Fruit fly (Drosophila melanogaster): ENCODE measurements around the gene ncd.

Gene ncd

dm6 chr3R:29818434-29819268 lies 11.7 kb upstream of the ncd start, which contains the start of gene neo:
TSS of gene neo (plus strand) at chr3R:29819131.
- TF ChIP-seq Doc3 (GFP tag; IDR thresholded peaks at IDR 0.05; ENCODE audit: partially characterized antibody) = no peak
- TF ChIP-seq bowl (GFP tag; IDR thresholded peaks at IDR 0.05) = no peak
- no peak for TF ChIP-seq CG1832 (GFP tag; optimal IDR thresholded peaks at IDR 0.05)
- no peak for TF ChIP-seq CG13424 (tag; optimal IDR thresholded peaks at IDR 0.05)
- peak; percentile 22 for TF ChIP-seq D (optimal IDR thresholded peaks at IDR 0.05)
- no peak for TF ChIP-seq D (GFP tag; optimal IDR thresholded peaks at IDR 0.05)
- no peak for TF ChIP-seq sc (optimal IDR thresholded peaks at IDR 0.05)
- no peak for TF ChIP-seq sc (GFP tag; optimal IDR thresholded peaks at IDR 0.05)
- TF ChIP-seq Med (GFP tag) = peak; percentile 68
- TF ChIP-seq CG10979 (tag; optimal IDR thresholded peaks at IDR 0.05) = no peak
- no peak for TF ChIP-seq Dll (GFP tag; IDR thresholded peaks at IDR 0.05; ENCODE audit: partially characterized antibody)
- peak; percentile 97 for TF ChIP-seq Blimp-1 (GFP tag; optimal IDR thresholded peaks at IDR 0.05)
- no peak for TF ChIP-seq H15 (GFP tag; IDR thresholded peaks at IDR 0.05)
- peak; percentile 85 for TF ChIP-seq Ets65A (GFP tag)
- TF ChIP-seq cad (GFP tag; optimal IDR thresholded peaks at IDR 0.05) = no peak
- TF ChIP-seq Fer2 (tag; optimal IDR thresholded peaks at IDR 0.05) = no peak
- no peak for TF ChIP-seq sd (tag; optimal IDR thresholded peaks at IDR 0.05)
- no peak for TF ChIP-seq Dp (GFP tag; optimal IDR thresholded peaks at IDR 0.05)
- TF ChIP-seq knrl (GFP tag; IDR thresholded peaks at IDR 0.05; ENCODE audit: partially characterized antibody) = no peak
- no peak for TF ChIP-seq CG1792 (GFP tag; optimal IDR thresholded peaks at IDR 0.05)
- no peak for TF ChIP-seq ssp (GFP tag; IDR thresholded peaks at IDR 0.05)
- TF ChIP-seq tio (GFP tag; optimal IDR thresholded peaks at IDR 0.05) = no peak
- no peak for TF ChIP-seq CG13296 (GFP tag; optimal IDR thresholded peaks at IDR 0.05)
- no peak for TF ChIP-seq Dip2 (GFP tag; IDR thresholded peaks at IDR 0.05)
- no peak for TF ChIP-seq CG17802 (tag; optimal IDR thresholded peaks at IDR 0.05)
- no peak for TF ChIP-seq CG10366 (GFP tag; IDR thresholded peaks at IDR 0.05)
- TF ChIP-seq E2f2 (GFP tag; IDR thresholded peaks at IDR 0.05) = no peak
- TF ChIP-seq CG8478 (optimal IDR thresholded peaks at IDR 0.05) = no peak
- 0 out of 2 replicates have a peak, but pooled peaks have one; percentile 11 for TF ChIP-seq ato (GFP tag; IDR thresholded peaks at IDR 0.05; ENCODE audit: partially characterized antibody)
- TF ChIP-seq rib (GFP tag; IDR thresholded peaks at IDR 0.05) = no peak
- TF ChIP-seq lmd (GFP tag; IDR thresholded peaks at IDR 0.05) = no peak
- TF ChIP-seq Abd-B (GFP tag; optimal IDR thresholded peaks at IDR 0.05) = no peak
- no peak for TF ChIP-seq CG11560 (tag; IDR thresholded peaks at IDR 0.05)
- TF ChIP-seq CG5180 (GFP tag; optimal IDR thresholded peaks at IDR 0.05) = peak; percentile 96
- TF ChIP-seq kni (GFP tag; optimal IDR thresholded peaks at IDR 0.05) = peak; percentile 33
- TF ChIP-seq CG4617 (GFP tag; optimal IDR thresholded peaks at IDR 0.05; ENCODE audit: borderline replicate concordance) = no peak
- TF ChIP-seq CG11695 (GFP tag; IDR thresholded peaks at IDR 0.05) = no peak
- no peak for TF ChIP-seq eve (GFP tag; optimal IDR thresholded peaks at IDR 0.05)
- no peak for TF ChIP-seq unc-4 (GFP tag; IDR thresholded peaks at IDR 0.05; ENCODE audit: partially characterized antibody)
- TF ChIP-seq org-1 (GFP tag; optimal IDR thresholded peaks at IDR 0.05) = no peak
- TF ChIP-seq Trl (optimal IDR thresholded peaks at IDR 0.05) = peak in 1 of 2 experiments; percentile 52
- no peak for TF ChIP-seq Trl (GFP tag; optimal IDR thresholded peaks at IDR 0.05)
- TF ChIP-seq ERR (GFP tag; optimal IDR thresholded peaks at IDR 0.05) = no peak
- no peak for TF ChIP-seq run (tag; optimal IDR thresholded peaks at IDR 0.05)
- no peak for TF ChIP-seq Tbp (GFP tag; optimal IDR thresholded peaks at IDR 0.05)
- TF ChIP-seq Ptx1 (GFP tag; IDR thresholded peaks at IDR 0.05) = no peak
- no peak for TF ChIP-seq pnt (GFP tag; optimal IDR thresholded peaks at IDR 0.05)
- TF ChIP-seq HLHmδ (GFP tag; optimal IDR thresholded peaks at IDR 0.05) = peak; percentile 12
- TF ChIP-seq CG12391 (tag; optimal IDR thresholded peaks at IDR 0.05) = no peak
- TF ChIP-seq cato (GFP tag; optimal IDR thresholded peaks at IDR 0.05; ENCODE audit: borderline replicate concordance) = no peak
- no peak for TF ChIP-seq Sry-δ (GFP tag; optimal IDR thresholded peaks at IDR 0.05)

Data from whole organism, embryonic.